Worm (Caenorhabditis elegans) whole organism, mixed stage, embryonic: ENCODE measurements around the gene srv-13.

Experiments used
- M03D4.4 ChIP-seq: sonication (generic microtip); optimal IDR thresholded peaks from 2 replicates; lab custom pipeline; 2017; ENCODE audit warnings: mild to moderate bottlenecking, missing genetic modification characterization, missing compliant biosample characterization
- bed-3 ChIP-seq: fragments of 200-800 bp; sonication (Bioruptor generic); optimal IDR thresholded peaks from 3 replicates; lab custom pipeline; 2018; ENCODE audit warnings: mild to moderate bottlenecking, missing genetic modification characterization, moderate library complexity, missing compliant biosample characterization
- blmp-1 ChIP-seq: fragments of 150-350 bp; optimal IDR thresholded peaks from 2 replicates; lab custom pipeline; 2014; ENCODE audit warnings: missing biosample characterization, missing genetic modification characterization
- ceh-39 ChIP-seq: fragments of 150-350 bp; optimal IDR thresholded peaks from 2 replicates; lab custom pipeline; 2014; ENCODE audit warnings: missing biosample characterization, missing genetic modification characterization
- ceh-43 ChIP-seq: fragments of 200-800 bp; sonication (Bioruptor generic); optimal IDR thresholded peaks from 2 replicates; lab custom pipeline; 2018; ENCODE audit warnings: mild to moderate bottlenecking, missing genetic modification characterization, moderate library complexity, missing compliant biosample characterization
- ceh-83 ChIP-seq: fragments of 200-800 bp; sonication (Bioruptor generic); optimal IDR thresholded peaks from 2 replicates; lab custom pipeline; 2018; ENCODE audit warnings: mild to moderate bottlenecking, missing genetic modification characterization, missing compliant biosample characterization
- ces-1 ChIP-seq: fragments of 150-350 bp; optimal IDR thresholded peaks from 2 replicates; lab custom pipeline; 2014; ENCODE audit warnings: missing biosample characterization, missing genetic modification reagents, missing genetic modification characterization
- cnd-1 ChIP-seq: fragments of 200-800 bp; sonication (Bioruptor generic); optimal IDR thresholded peaks from 2 replicates; lab custom pipeline; 2018; ENCODE audit warnings: mild to moderate bottlenecking, missing genetic modification characterization, missing compliant biosample characterization
- drap-1 ChIP-seq: fragments of 200-800 bp; sonication (Bioruptor generic); optimal IDR thresholded peaks from 3 replicates; lab custom pipeline; 2018; ENCODE audit warnings: mild to moderate bottlenecking, missing genetic modification characterization, missing compliant biosample characterization
- elt-1 ChIP-seq: sonication (generic microtip); optimal IDR thresholded peaks from 2 replicates; lab custom pipeline; 2017; ENCODE audit warnings: missing genetic modification characterization, mild to moderate bottlenecking, missing compliant biosample characterization, antibody characterized with exemption, moderate library complexity, borderline replicate concordance; ENCODE audit not compliant: insufficient read depth
- elt-3 ChIP-seq: fragments of 150-350 bp; optimal IDR thresholded peaks from 2 replicates; lab custom pipeline; 2014; ENCODE audit warnings: missing biosample characterization, missing genetic modification characterization
- flh-1 ChIP-seq: fragments of 200-800 bp; sonication (Bioruptor generic); optimal IDR thresholded peaks from 2 replicates; lab custom pipeline; 2018; ENCODE audit warnings: mild to moderate bottlenecking, missing genetic modification characterization, moderate library complexity, missing compliant biosample characterization
- ham-2 ChIP-seq: fragments of 200-800 bp; sonication (Bioruptor generic); optimal IDR thresholded peaks from 2 replicates; lab custom pipeline; 2018; ENCODE audit warnings: mild to moderate bottlenecking, missing genetic modification characterization, missing compliant biosample characterization
- hlh-1 ChIP-seq: fragments of 150-350 bp; optimal IDR thresholded peaks from 2 replicates; lab custom pipeline; 2014; ENCODE audit warnings: missing biosample characterization, missing genetic modification reagents, missing genetic modification characterization
- lin-13 ChIP-seq: fragments of 150-350 bp; optimal IDR thresholded peaks from 2 replicates; lab custom pipeline; 2014; ENCODE audit warnings: missing biosample characterization, missing genetic modification characterization
- lin-32 ChIP-seq: fragments of 200-800 bp; sonication (Bioruptor generic); optimal IDR thresholded peaks from 2 replicates; lab custom pipeline; 2018; ENCODE audit warnings: mild to moderate bottlenecking, missing genetic modification characterization, missing compliant biosample characterization
- lsy-2 ChIP-seq: fragments of 150-350 bp; optimal IDR thresholded peaks from 2 replicates; lab custom pipeline; 2014; ENCODE audit warnings: missing biosample characterization, missing genetic modification characterization
- mab-5 ChIP-seq: fragments of 150-350 bp; optimal IDR thresholded peaks from 2 replicates; lab custom pipeline; 2014; ENCODE audit warnings: missing biosample characterization, missing genetic modification characterization
- mep-1 ChIP-seq: fragments of 150-350 bp; optimal IDR thresholded peaks from 2 replicates; lab custom pipeline; 2017; ENCODE audit warnings: missing biosample characterization, missing genetic modification reagents, missing genetic modification characterization, inconsistent platforms
- mls-2 ChIP-seq: sonication (generic microtip); optimal IDR thresholded peaks from 2 replicates; lab custom pipeline; 2016; ENCODE audit warnings: mild to moderate bottlenecking, missing genetic modification characterization, moderate library complexity, missing compliant biosample characterization
- nhr-12 ChIP-seq: fragments of 150-350 bp; optimal IDR thresholded peaks from 2 replicates; lab custom pipeline; 2014; ENCODE audit warnings: missing biosample characterization, missing genetic modification characterization
- nhr-2 ChIP-seq: fragments of 150-350 bp; optimal IDR thresholded peaks from 2 replicates; lab custom pipeline; 2014; ENCODE audit warnings: missing biosample characterization, missing genetic modification characterization
- nhr-237 ChIP-seq: fragments of 150-350 bp; optimal IDR thresholded peaks from 2 replicates; lab custom pipeline; 2014; ENCODE audit warnings: missing biosample characterization, missing genetic modification characterization
- nhr-28 ChIP-seq: fragments of 150-350 bp; optimal IDR thresholded peaks from 2 replicates; lab custom pipeline; 2014; ENCODE audit warnings: missing biosample characterization, missing genetic modification characterization
- nhr-76 ChIP-seq: sonication (generic microtip); optimal IDR thresholded peaks from 2 replicates; lab custom pipeline; 2017; ENCODE audit warnings: missing biosample characterization, missing genetic modification characterization
- pha-4 ChIP-seq: fragments of 150-350 bp; optimal IDR thresholded peaks from 2 replicates; lab custom pipeline; 2018; ENCODE audit warnings: missing biosample characterization, missing genetic modification reagents, missing genetic modification characterization
- sem-2 ChIP-seq: fragments of 200-800 bp; sonication (Bioruptor generic); optimal IDR thresholded peaks from 2 replicates; lab custom pipeline; 2018; ENCODE audit warnings: mild to moderate bottlenecking, missing genetic modification characterization, missing compliant biosample characterization
- snpc-4 ChIP-seq: fragments of 150-350 bp; optimal IDR thresholded peaks from 2 replicates; lab custom pipeline; 2014; ENCODE audit warnings: missing biosample characterization, missing genetic modification characterization
- sptf-1 ChIP-seq: sonication (generic microtip); optimal IDR thresholded peaks from 2 replicates; lab custom pipeline; 2017; ENCODE audit warnings: mild to moderate bottlenecking, missing genetic modification characterization, moderate library complexity, missing compliant biosample characterization
- tbx-8 ChIP-seq: fragments of 200-800 bp; sonication (Bioruptor generic); optimal IDR thresholded peaks from 2 replicates; lab custom pipeline; 2018; ENCODE audit warnings: mild to moderate bottlenecking, missing genetic modification characterization, moderate library complexity, missing compliant biosample characterization
- unc-120 ChIP-seq: sonication (generic microtip); optimal IDR thresholded peaks from 2 replicates; lab custom pipeline; 2017; ENCODE audit warnings: missing genetic modification characterization, missing compliant biosample characterization; ENCODE audit not compliant: poor library complexity, severe bottlenecking
- unc-39 ChIP-seq: fragments of 150-350 bp; optimal IDR thresholded peaks from 2 replicates; lab custom pipeline; 2014; ENCODE audit warnings: missing biosample characterization, missing genetic modification characterization
- unc-62 ChIP-seq: fragments of 150-350 bp; optimal IDR thresholded peaks from 2 replicates; lab custom pipeline; 2014; ENCODE audit warnings: missing biosample characterization, missing genetic modification reagents, missing genetic modification characterization
- zip-8 ChIP-seq: fragments of 150-350 bp; optimal IDR thresholded peaks from 2 replicates; lab custom pipeline; 2014; ENCODE audit warnings: missing biosample characterization, missing genetic modification characterization
- ztf-11 ChIP-seq: fragments of 150-350 bp; optimal IDR thresholded peaks from 2 replicates; lab custom pipeline; 2014; ENCODE audit warnings: missing biosample characterization, missing genetic modification characterization

srv-13 gene

ce11 chrIV:6372267-6372666 lies 32.7 kb upstream of the srv-13 start:
- TF ChIP-seq lsy-2 (no peak), bed-3 (GFP tag; lab: Kevin White, UChicago) (no peak), lin-13 (no peak), nhr-12 (no peak), mab-5 (no peak), snpc-4 (tag; lab: Kevin White, UChicago) (no peak), unc-62 (GFP tag; lab: Kevin White, UChicago) (no peak), ceh-43 (GFP tag; lab: Kevin White, UChicago) (no peak), ceh-39 (tag; lab: Kevin White, UChicago) (no peak), mls-2 (no peak), ces-1 (GFP tag; lab: Kevin White, UChicago) (no peak), zip-8 (tag; lab: Kevin White, UChicago) (no peak), nhr-2 (no peak), cnd-1 (tag; lab: Kevin White, UChicago) (no peak), ztf-11 (tag; lab: Kevin White, UChicago) (no peak), ceh-83 (GFP tag; lab: Kevin White, UChicago) (no peak), drap-1 (no peak)

ce11 chrIV:6372993-6373392 lies 32.0 kb upstream of the srv-13 start, which contains the start of gene smg-3:
TSS of gene smg-3 (minus strand) at chrIV:6373093.
- TF ChIP-seq sem-2 (GFP tag; lab: Kevin White, UChicago) = no peak
- TF ChIP-seq lin-32 = no peak
- TF ChIP-seq blmp-1 (tag; lab: Kevin White, UChicago) = no peak
- TF ChIP-seq ztf-11 (tag; lab: Kevin White, UChicago) = no peak
- no peak for TF ChIP-seq nhr-28
- TF ChIP-seq nhr-76 (tag; lab: Kevin White, UChicago) = no peak
- no peak for TF ChIP-seq drap-1
- TF ChIP-seq elt-1 (tag; lab: Kevin White, UChicago) = no peak
- no peak for TF ChIP-seq mep-1 (tag; lab: Kevin White, UChicago)
- TF ChIP-seq unc-62 (GFP tag; lab: Kevin White, UChicago) = no peak

DNA sequence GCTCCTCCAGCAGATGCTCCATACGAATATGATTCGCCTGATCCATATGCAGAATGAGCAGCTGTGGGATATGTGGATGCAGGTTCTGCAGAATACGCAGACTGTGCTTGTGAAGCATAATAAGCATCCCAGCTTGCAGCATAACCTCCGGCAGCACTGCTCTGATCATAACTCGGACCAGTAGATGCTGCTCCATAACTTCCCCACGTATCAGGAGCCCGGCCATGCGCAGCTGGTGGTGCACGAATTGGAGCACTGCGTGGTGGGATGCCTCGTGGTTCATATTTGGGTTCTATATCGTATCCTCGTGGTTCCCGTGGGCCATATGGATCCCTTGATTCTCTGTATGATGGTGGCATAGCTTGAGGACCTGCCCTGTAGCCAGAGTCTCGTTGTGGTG lies 31.2 kb upstream of the srv-13 start:
- TF ChIP-seq tbx-8 (no peak), mab-5 (no peak)

ce11 chrIV:6376473-6377115 lies 28.4 kb upstream of the srv-13 start, which contains the start of the genes hrpf-2 and bli-6:
TSS of gene hrpf-2 (minus strand) at chrIV:6376523.
TSS of gene bli-6 (plus strand) at chrIV:6377065.
- TF ChIP-seq ceh-83 (GFP tag; lab: Kevin White, UChicago) = no peak
- no peak for TF ChIP-seq nhr-76 (tag; lab: Kevin White, UChicago)
- TF ChIP-seq mab-5 = no peak
- TF ChIP-seq lin-13 = no peak
- TF ChIP-seq snpc-4 (tag; lab: Kevin White, UChicago) = no peak
- TF ChIP-seq lsy-2 = peak; percentile 78
- no peak for TF ChIP-seq flh-1 (GFP tag; lab: Kevin White, UChicago)
- TF ChIP-seq ces-1 (GFP tag; lab: Kevin White, UChicago) = peak; percentile 70
- peak; percentile 4 for TF ChIP-seq ceh-39 (tag; lab: Kevin White, UChicago)
- TF ChIP-seq unc-120 (tag; lab: Kevin White, UChicago) = peak; percentile 85
- TF ChIP-seq unc-39 (tag; lab: Kevin White, UChicago) = no peak
- TF ChIP-seq nhr-2 = no peak
- no peak for TF ChIP-seq lin-32
- TF ChIP-seq tbx-8 = no peak
- TF ChIP-seq pha-4 (tag; lab: Kevin White, UChicago) = peak; percentile 35
- TF ChIP-seq nhr-28 = no peak
- TF ChIP-seq unc-62 (GFP tag; lab: Kevin White, UChicago) = no peak
- TF ChIP-seq drap-1 = no peak
- TF ChIP-seq sem-2 (GFP tag; lab: Kevin White, UChicago) = no peak
- no peak for TF ChIP-seq cnd-1 (tag; lab: Kevin White, UChicago)
- TF ChIP-seq nhr-237 (tag; lab: Kevin White, UChicago) = peak; percentile 61
- no peak for TF ChIP-seq elt-1 (tag; lab: Kevin White, UChicago)
- no peak for TF ChIP-seq M03D4.4 (tag; lab: Kevin White, UChicago)
- TF ChIP-seq ztf-11 (tag; lab: Kevin White, UChicago) = no peak
- no peak for TF ChIP-seq zip-8 (tag; lab: Kevin White, UChicago)
- TF ChIP-seq ceh-43 (GFP tag; lab: Kevin White, UChicago) = no peak
- TF ChIP-seq sptf-1 (tag; lab: Kevin White, UChicago) = no peak
- peak; percentile 76 for TF ChIP-seq mep-1 (tag; lab: Kevin White, UChicago)
- no peak for TF ChIP-seq elt-3
- TF ChIP-seq blmp-1 (tag; lab: Kevin White, UChicago) = no peak
- TF ChIP-seq nhr-12 = no peak
- TF ChIP-seq bed-3 (GFP tag; lab: Kevin White, UChicago) = no peak
- no peak for TF ChIP-seq mls-2
- no peak for TF ChIP-seq ham-2 (GFP tag; lab: Kevin White, UChicago)
- peak; percentile 1 for TF ChIP-seq hlh-1 (tag; lab: Kevin White, UChicago)
